Fruit fly (Drosophila melanogaster): Measurements from ENCODE around the gene CG32104.

DNA sequence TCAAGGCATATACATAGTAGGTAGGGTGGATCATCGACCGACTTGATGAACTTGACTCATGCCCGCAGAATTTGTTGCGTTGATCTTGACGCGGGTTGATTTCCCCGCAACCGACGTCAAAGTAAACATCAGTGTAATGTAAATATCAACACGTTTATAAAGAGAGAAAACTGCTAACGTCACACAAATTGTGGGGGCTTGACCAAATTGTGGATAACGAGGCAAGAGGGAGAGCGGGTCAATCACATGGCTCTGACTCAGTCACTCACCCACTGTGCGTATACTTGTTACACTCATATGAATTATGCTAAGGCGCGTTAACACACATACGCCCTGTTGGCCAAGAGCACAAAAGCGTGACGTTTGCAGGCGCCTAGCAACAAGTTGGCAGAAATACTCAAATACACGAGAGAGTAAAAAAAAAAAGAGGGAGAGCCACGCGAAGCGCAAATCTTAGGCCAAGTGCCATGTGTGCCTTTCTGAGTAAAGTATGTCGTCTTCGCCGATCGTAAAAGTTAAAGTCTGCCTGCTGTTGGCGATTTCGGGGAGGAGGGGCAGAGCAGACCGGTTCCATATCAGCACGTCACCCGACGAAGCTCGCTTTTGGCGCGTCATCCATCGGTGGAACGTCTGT is 8.0 kb upstream of the CG32104 start:
- TF ChIP-seq Hnf4 (GFP tag; optimal IDR thresholded peaks at IDR 0.05) (peak; percentile 85), woc (GFP tag; optimal IDR thresholded peaks at IDR 0.05) (peak; percentile 1), Dfd (GFP tag; optimal IDR thresholded peaks at IDR 0.05) (no peak), Hr78 (GFP tag; optimal IDR thresholded peaks at IDR 0.05) (no peak), OdsH (GFP tag; optimal IDR thresholded peaks at IDR 0.05) (peak; percentile 83), lola (GFP tag; optimal IDR thresholded peaks at IDR 0.05) (no peak), br (GFP tag; optimal IDR thresholded peaks at IDR 0.05) (peak; percentile 82), Vsx2 (GFP tag; optimal IDR thresholded peaks at IDR 0.05; ENCODE audit: partially characterized antibody) (peak; percentile 48), usp (GFP tag; optimal IDR thresholded peaks at IDR 0.05) (no peak)

Data from whole organism, wandering third instar larva.